Fruit fly (Drosophila melanogaster): Measurements from ENCODE around the gene CG4935.

Gene CG4935

dm6 chr2L:16275809-16276178 is 13.9 kb downstream of the CG4935 start (continued):
- TF ChIP-seq zen2 (GFP tag; IDR thresholded peaks at IDR 0.05; ENCODE audit: partially characterized antibody) (no peak), D19A (tag; optimal IDR thresholded peaks at IDR 0.05) (peak; percentile 42), CG3281 (GFP tag; optimal IDR thresholded peaks at IDR 0.05) (peak; percentile 76), gcm2 (GFP tag; optimal IDR thresholded peaks at IDR 0.05) (no peak), tup (GFP tag; optimal IDR thresholded peaks at IDR 0.05) (no peak), CG1233 (GFP tag; optimal IDR thresholded peaks at IDR 0.05) (peak; percentile 35), chn (GFP tag; optimal IDR thresholded peaks at IDR 0.05) (no peak), CG17568 (GFP tag; optimal IDR thresholded peaks at IDR 0.05) (no peak), CG31365 (tag; optimal IDR thresholded peaks at IDR 0.05) (no peak), CG8478 (optimal IDR thresholded peaks at IDR 0.05) (no peak), CG3163 (GFP tag; optimal IDR thresholded peaks at IDR 0.05) (no peak), usp (GFP tag; optimal IDR thresholded peaks at IDR 0.05) (no peak), CG7987 (GFP tag; optimal IDR thresholded peaks at IDR 0.05) (no peak), chm (GFP tag; IDR thresholded peaks at IDR 0.05) (no peak), CG15696 (tag; optimal IDR thresholded peaks at IDR 0.05) (no peak), wor (GFP tag; IDR thresholded peaks at IDR 0.05) (no peak), gsb (GFP tag; IDR thresholded peaks at IDR 0.05) (no peak), fd102C (GFP tag; optimal IDR thresholded peaks at IDR 0.05) (no peak), CG2116 (GFP tag; optimal IDR thresholded peaks at IDR 0.05) (peak; percentile 5), eyg (GFP tag; optimal IDR thresholded peaks at IDR 0.05) (peak; percentile 42), CG18619 (GFP tag; optimal IDR thresholded peaks at IDR 0.05) (peak; percentile 41), slp2 (GFP tag; optimal IDR thresholded peaks at IDR 0.05) (no peak), CG18262 (tag; optimal IDR thresholded peaks at IDR 0.05) (peak; percentile 58), ERR (GFP tag; optimal IDR thresholded peaks at IDR 0.05) (no peak), ATbp (GFP tag; optimal IDR thresholded peaks at IDR 0.05) (peak; percentile 47), CG13296 (GFP tag; optimal IDR thresholded peaks at IDR 0.05) (peak; percentile 29), CG6791 (GFP tag; IDR thresholded peaks at IDR 0.05; ENCODE audit: partially characterized antibody) (no peak), HLH54F (GFP tag; optimal IDR thresholded peaks at IDR 0.05) (peak; percentile 30), repo (GFP tag; optimal IDR thresholded peaks at IDR 0.05) (no peak), CTCF (GFP tag; optimal IDR thresholded peaks at IDR 0.05) (peak; percentile 90), CG8765 (GFP tag; IDR thresholded peaks at IDR 0.05) (no peak), CG16779 (GFP tag; IDR thresholded peaks at IDR 0.05) (no peak), CG32532 (GFP tag; IDR thresholded peaks at IDR 0.05) (0 out of 2 replicates have a peak, but pooled peaks have one; percentile 14), CG12219 (GFP tag; optimal IDR thresholded peaks at IDR 0.05) (peak; percentile 21), kni (GFP tag; optimal IDR thresholded peaks at IDR 0.05) (no peak), Gug (GFP tag; IDR thresholded peaks at IDR 0.05) (0 out of 4 replicates have a peak, but pooled peaks have one; percentile 8), vfl (GFP tag; optimal IDR thresholded peaks at IDR 0.05) (no peak), sug (tag; optimal IDR thresholded peaks at IDR 0.05) (no peak), CG2202 (tag; optimal IDR thresholded peaks at IDR 0.05) (no peak), CG15269 (tag; optimal IDR thresholded peaks at IDR 0.05) (peak; percentile 59), pb (GFP tag; optimal IDR thresholded peaks at IDR 0.05) (no peak), Hmr (GFP tag; optimal IDR thresholded peaks at IDR 0.05) (peak; percentile 75), Dref (GFP tag; IDR thresholded peaks at IDR 0.05) (no peak), bigmax (GFP tag; optimal IDR thresholded peaks at IDR 0.05) (no peak), Scr (GFP tag; IDR thresholded peaks at IDR 0.05; ENCODE audit: partially characterized antibody) (no peak), grau (tag; optimal IDR thresholded peaks at IDR 0.05) (peak; percentile 64), twi (tag; optimal IDR thresholded peaks at IDR 0.05) (no peak)
